Worm (Caenorhabditis elegans) whole organism, mixed stage, embryonic: ENCODE results near the gene ZK488.5.

Experiments
- blmp-1 ChIP-seq: fragments of 150-350 bp; optimal IDR thresholded peaks from 2 replicates; lab custom pipeline; 2014; ENCODE audit warnings: missing biosample characterization, missing genetic modification characterization
- ceh-39 ChIP-seq: fragments of 150-350 bp; optimal IDR thresholded peaks from 2 replicates; lab custom pipeline; 2014; ENCODE audit warnings: missing biosample characterization, missing genetic modification characterization
- ceh-43 ChIP-seq: fragments of 200-800 bp; sonication (Bioruptor generic); optimal IDR thresholded peaks from 2 replicates; lab custom pipeline; 2018; ENCODE audit warnings: mild to moderate bottlenecking, missing genetic modification characterization, moderate library complexity, missing compliant biosample characterization
- ceh-83 ChIP-seq: fragments of 200-800 bp; sonication (Bioruptor generic); optimal IDR thresholded peaks from 2 replicates; lab custom pipeline; 2018; ENCODE audit warnings: mild to moderate bottlenecking, missing genetic modification characterization, missing compliant biosample characterization
- ces-1 ChIP-seq: fragments of 150-350 bp; optimal IDR thresholded peaks from 2 replicates; lab custom pipeline; 2014; ENCODE audit warnings: missing biosample characterization, missing genetic modification reagents, missing genetic modification characterization
- cnd-1 ChIP-seq: fragments of 200-800 bp; sonication (Bioruptor generic); optimal IDR thresholded peaks from 2 replicates; lab custom pipeline; 2018; ENCODE audit warnings: mild to moderate bottlenecking, missing genetic modification characterization, missing compliant biosample characterization
- drap-1 ChIP-seq: fragments of 200-800 bp; sonication (Bioruptor generic); optimal IDR thresholded peaks from 3 replicates; lab custom pipeline; 2018; ENCODE audit warnings: mild to moderate bottlenecking, missing genetic modification characterization, missing compliant biosample characterization
- elt-3 ChIP-seq: fragments of 150-350 bp; optimal IDR thresholded peaks from 2 replicates; lab custom pipeline; 2014; ENCODE audit warnings: missing biosample characterization, missing genetic modification characterization
- ham-2 ChIP-seq: fragments of 200-800 bp; sonication (Bioruptor generic); optimal IDR thresholded peaks from 2 replicates; lab custom pipeline; 2018; ENCODE audit warnings: mild to moderate bottlenecking, missing genetic modification characterization, missing compliant biosample characterization
- lin-13 ChIP-seq: fragments of 150-350 bp; optimal IDR thresholded peaks from 2 replicates; lab custom pipeline; 2014; ENCODE audit warnings: missing biosample characterization, missing genetic modification characterization
- lin-32 ChIP-seq: fragments of 200-800 bp; sonication (Bioruptor generic); optimal IDR thresholded peaks from 2 replicates; lab custom pipeline; 2018; ENCODE audit warnings: mild to moderate bottlenecking, missing genetic modification characterization, missing compliant biosample characterization
- lsy-2 ChIP-seq: fragments of 150-350 bp; optimal IDR thresholded peaks from 2 replicates; lab custom pipeline; 2014; ENCODE audit warnings: missing biosample characterization, missing genetic modification characterization
- mab-5 ChIP-seq: fragments of 150-350 bp; optimal IDR thresholded peaks from 2 replicates; lab custom pipeline; 2014; ENCODE audit warnings: missing biosample characterization, missing genetic modification characterization
- mep-1 ChIP-seq: fragments of 150-350 bp; optimal IDR thresholded peaks from 2 replicates; lab custom pipeline; 2017; ENCODE audit warnings: missing biosample characterization, missing genetic modification reagents, missing genetic modification characterization, inconsistent platforms
- mls-2 ChIP-seq: sonication (generic microtip); optimal IDR thresholded peaks from 2 replicates; lab custom pipeline; 2016; ENCODE audit warnings: mild to moderate bottlenecking, missing genetic modification characterization, moderate library complexity, missing compliant biosample characterization
- nhr-2 ChIP-seq: fragments of 150-350 bp; optimal IDR thresholded peaks from 2 replicates; lab custom pipeline; 2014; ENCODE audit warnings: missing biosample characterization, missing genetic modification characterization
- nhr-237 ChIP-seq: fragments of 150-350 bp; optimal IDR thresholded peaks from 2 replicates; lab custom pipeline; 2014; ENCODE audit warnings: missing biosample characterization, missing genetic modification characterization
- nhr-28 ChIP-seq: fragments of 150-350 bp; optimal IDR thresholded peaks from 2 replicates; lab custom pipeline; 2014; ENCODE audit warnings: missing biosample characterization, missing genetic modification characterization
- nhr-76 ChIP-seq: sonication (generic microtip); optimal IDR thresholded peaks from 2 replicates; lab custom pipeline; 2017; ENCODE audit warnings: missing biosample characterization, missing genetic modification characterization
- sptf-1 ChIP-seq: sonication (generic microtip); optimal IDR thresholded peaks from 2 replicates; lab custom pipeline; 2017; ENCODE audit warnings: mild to moderate bottlenecking, missing genetic modification characterization, moderate library complexity, missing compliant biosample characterization
- tbx-8 ChIP-seq: fragments of 200-800 bp; sonication (Bioruptor generic); optimal IDR thresholded peaks from 2 replicates; lab custom pipeline; 2018; ENCODE audit warnings: mild to moderate bottlenecking, missing genetic modification characterization, moderate library complexity, missing compliant biosample characterization
- unc-120 ChIP-seq: sonication (generic microtip); optimal IDR thresholded peaks from 2 replicates; lab custom pipeline; 2017; ENCODE audit warnings: missing genetic modification characterization, missing compliant biosample characterization; ENCODE audit not compliant: poor library complexity, severe bottlenecking
- unc-39 ChIP-seq: fragments of 150-350 bp; optimal IDR thresholded peaks from 2 replicates; lab custom pipeline; 2014; ENCODE audit warnings: missing biosample characterization, missing genetic modification characterization
- unc-62 ChIP-seq: fragments of 150-350 bp; optimal IDR thresholded peaks from 2 replicates; lab custom pipeline; 2014; ENCODE audit warnings: missing biosample characterization, missing genetic modification reagents, missing genetic modification characterization
- zip-8 ChIP-seq: fragments of 150-350 bp; optimal IDR thresholded peaks from 2 replicates; lab custom pipeline; 2014; ENCODE audit warnings: missing biosample characterization, missing genetic modification characterization
- ztf-11 ChIP-seq: fragments of 150-350 bp; optimal IDR thresholded peaks from 2 replicates; lab custom pipeline; 2014; ENCODE audit warnings: missing biosample characterization, missing genetic modification characterization

Gene ZK488.5

DNA sequence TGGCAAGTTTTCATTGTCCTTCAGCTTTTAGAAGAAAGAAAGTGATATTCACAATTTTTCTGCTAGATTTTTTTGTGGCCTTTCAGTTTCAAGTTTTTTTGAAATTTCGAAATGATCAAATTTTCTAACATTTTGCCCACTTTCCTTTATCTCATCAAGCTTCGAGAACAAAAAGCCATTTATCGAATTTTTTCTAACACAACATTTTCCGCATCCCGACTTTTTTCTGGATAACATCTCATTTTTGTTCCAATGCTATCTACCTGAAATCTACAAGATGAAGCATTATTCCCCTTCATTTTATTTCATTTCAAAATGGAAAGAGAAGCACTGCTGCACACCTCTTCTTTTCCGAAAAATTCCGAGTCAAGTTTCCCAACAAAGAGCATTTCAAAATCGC, at the start of gene ZK488.5:
TSS of gene ZK488.5 (plus strand) at position 301 of the 400 bp plus-strand sequence.
- TF ChIP-seq zip-8 = no peak

DNA sequence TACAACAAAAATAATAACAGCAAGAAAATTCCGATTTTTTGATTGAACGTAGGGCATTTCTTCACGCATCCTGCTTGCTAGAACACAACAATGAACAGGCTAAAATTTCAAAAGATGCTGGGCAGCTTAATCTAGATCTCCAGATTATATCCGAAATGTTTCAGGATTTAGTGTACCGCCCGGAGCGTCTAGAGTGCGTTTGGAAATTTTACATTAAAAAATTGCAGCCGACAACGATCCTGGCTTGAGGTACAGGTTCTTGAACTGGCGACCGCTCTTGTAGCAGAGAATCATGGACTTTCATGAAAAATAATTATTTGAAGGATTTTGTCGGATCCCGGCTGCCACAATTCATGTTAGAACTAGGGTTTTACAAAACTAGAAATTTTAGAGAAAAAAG, 45.1 kb upstream of the ZK488.5 start, which contains the start of gene C14C6.6:
TSS of gene C14C6.6 (minus strand) at position 101 of the 400 bp plus-strand sequence.
- no peak for TF ChIP-seq nhr-76 (tag; lab: Kevin White, UChicago)
- TF ChIP-seq zip-8 = no peak
- no peak for TF ChIP-seq lin-32 (GFP tag; lab: Kevin White, UChicago)

DNA sequence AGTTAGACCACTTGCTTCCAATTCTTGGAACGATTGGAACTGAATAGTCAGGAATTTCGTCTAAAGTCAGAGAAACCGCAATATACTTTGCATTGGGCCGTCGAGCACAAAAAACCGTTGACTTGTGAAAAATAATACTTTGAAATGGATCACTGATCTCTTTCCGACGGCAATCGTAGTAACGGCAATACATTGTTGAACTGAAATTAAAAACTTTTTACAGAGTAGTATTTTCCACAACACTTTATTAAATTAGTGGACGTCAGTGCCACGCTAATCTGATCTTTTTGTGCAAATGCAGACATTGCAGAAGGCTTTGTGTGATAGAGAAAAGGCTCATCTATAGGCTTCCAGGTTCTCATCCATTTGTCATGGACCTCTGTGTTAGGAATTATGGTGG, 40.7 kb upstream of the ZK488.5 start:
- TF ChIP-seq lsy-2 (tag; lab: Kevin White, UChicago) = no peak

DNA sequence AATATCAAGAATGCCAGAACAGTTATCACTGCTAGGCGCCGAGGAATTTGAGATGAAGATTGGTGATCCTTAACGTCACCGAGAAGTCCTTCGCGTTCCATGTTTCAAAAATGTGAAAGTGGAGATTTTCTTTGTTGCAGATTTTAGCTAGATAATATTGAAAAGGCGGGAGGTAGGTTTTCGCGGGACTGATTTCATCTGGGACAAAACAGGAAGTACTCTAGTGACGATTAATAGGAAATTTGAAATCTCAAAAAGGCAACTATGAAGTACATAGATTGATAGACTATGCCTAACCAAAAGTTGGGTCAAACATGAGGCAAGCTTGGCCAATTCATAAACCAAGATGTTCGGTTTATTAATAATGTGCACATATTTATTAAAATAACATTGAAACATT, 40.0 kb upstream of the ZK488.5 start, which contains the start of gene C14C6.8:
TSS of gene C14C6.8 (minus strand) at position 101 of the 400 bp plus-strand sequence.
- TF ChIP-seq ceh-39 (tag; lab: Kevin White, UChicago) (no peak), sptf-1 (tag; lab: Kevin White, UChicago) (no peak), tbx-8 (no peak), nhr-28 (tag; lab: Kevin White, UChicago) (no peak), blmp-1 (tag; lab: Kevin White, UChicago) (no peak), cnd-1 (tag; lab: Kevin White, UChicago) (no peak), lin-32 (GFP tag; lab: Kevin White, UChicago) (no peak), nhr-76 (tag; lab: Kevin White, UChicago) (no peak), lin-13 (tag; lab: Kevin White, UChicago) (no peak), ceh-43 (GFP tag; lab: Kevin White, UChicago) (no peak), mep-1 (tag; lab: Kevin White, UChicago) (no peak), elt-3 (tag; lab: Kevin White, UChicago) (no peak), unc-62 (GFP tag; lab: Kevin White, UChicago) (no peak), ztf-11 (no peak)

DNA sequence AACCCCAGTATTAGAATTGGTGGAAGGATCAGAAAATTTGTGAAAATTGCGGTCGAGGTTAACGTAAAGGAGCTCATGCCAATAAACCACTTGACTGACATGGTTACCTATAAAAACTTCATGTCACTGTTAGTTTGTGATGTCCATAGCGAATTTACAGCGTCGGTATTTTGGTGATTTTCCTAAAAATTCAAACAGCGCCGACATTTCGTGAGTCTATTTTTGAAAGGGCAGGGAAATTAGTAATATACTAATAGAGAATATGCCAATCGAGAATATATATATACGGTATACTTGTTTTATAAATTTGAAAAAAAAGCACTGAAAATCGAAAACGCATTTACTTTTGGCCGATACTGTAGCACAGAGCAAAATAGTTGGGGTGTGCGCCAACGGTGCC, 37.0 kb upstream of the ZK488.5 start, which contains the start of gene srx-8:
TSS of gene srx-8 (minus strand) at position 101 of the 400 bp plus-strand sequence.
- no peak for TF ChIP-seq nhr-76 (tag; lab: Kevin White, UChicago)
- TF ChIP-seq ceh-83 (GFP tag; lab: Kevin White, UChicago) = no peak
- TF ChIP-seq nhr-237 (tag; lab: Kevin White, UChicago) = no peak
- no peak for TF ChIP-seq elt-3 (tag; lab: Kevin White, UChicago)
- TF ChIP-seq mls-2 (tag; lab: Kevin White, UChicago) = no peak
- no peak for TF ChIP-seq lsy-2 (tag; lab: Kevin White, UChicago)
- no peak for TF ChIP-seq ces-1 (GFP tag; lab: Kevin White, UChicago)
- no peak for TF ChIP-seq ceh-43 (GFP tag; lab: Kevin White, UChicago)
- TF ChIP-seq lin-13 (tag; lab: Kevin White, UChicago) = no peak

DNA sequence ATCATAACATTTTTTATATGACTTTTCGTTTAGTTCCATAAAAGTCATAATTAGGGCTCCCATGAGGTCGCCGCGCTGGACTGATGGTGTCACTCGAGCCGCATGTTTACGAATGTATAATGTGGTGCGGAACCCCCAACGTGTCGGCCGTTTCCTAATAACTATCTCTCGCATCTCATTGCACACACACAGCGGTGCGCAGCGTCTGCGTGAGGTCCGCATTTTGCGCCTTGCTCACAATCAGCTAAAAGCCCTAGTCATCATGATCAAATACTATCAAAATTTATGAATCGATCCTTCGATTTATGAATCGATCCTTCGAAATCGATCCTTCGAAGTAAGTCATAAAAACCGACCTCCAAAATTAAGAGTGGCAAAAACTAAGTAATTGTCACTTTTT, 33.1 kb upstream of the ZK488.5 start, which contains the start of gene srx-7:
TSS of gene srx-7 (plus strand) at position 256 of the 400 bp plus-strand sequence.
- no peak for TF ChIP-seq ham-2 (GFP tag; lab: Kevin White, UChicago)
- TF ChIP-seq mab-5 (tag; lab: Kevin White, UChicago) = no peak
- TF ChIP-seq unc-120 (tag; lab: Kevin White, UChicago) = no peak
- no peak for TF ChIP-seq nhr-2
- TF ChIP-seq ceh-43 (GFP tag; lab: Kevin White, UChicago) = no peak
- TF ChIP-seq nhr-237 (tag; lab: Kevin White, UChicago) = no peak

DNA sequence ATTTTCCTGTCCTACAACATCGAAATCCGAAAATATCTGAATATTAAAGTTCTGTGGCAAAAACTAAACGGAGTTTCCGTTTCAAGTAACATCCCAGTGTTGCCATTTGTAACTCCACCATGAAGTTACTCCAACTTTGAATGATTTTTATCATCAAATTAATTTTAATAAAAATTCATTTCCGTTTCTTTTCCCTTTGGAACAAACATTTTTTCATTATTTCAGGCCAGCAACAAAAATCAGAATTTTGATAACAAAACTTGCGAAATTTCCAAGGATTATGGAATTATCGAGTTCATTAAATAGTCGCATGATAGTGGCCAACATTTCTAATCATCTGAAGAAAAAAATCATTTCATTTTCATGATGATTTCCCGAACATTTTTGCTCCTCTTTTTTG, 30.2 kb upstream of the ZK488.5 start, which contains the start of gene C14C6.2:
TSS of gene C14C6.2 (plus strand) at position 301 of the 400 bp plus-strand sequence.
- TF ChIP-seq ceh-39 (tag; lab: Kevin White, UChicago) (no peak), nhr-2 (no peak), ztf-11 (no peak), drap-1 (GFP tag; lab: Kevin White, UChicago) (no peak), tbx-8 (no peak), unc-39 (no peak), ham-2 (GFP tag; lab: Kevin White, UChicago) (no peak)
